Worm (Caenorhabditis elegans) whole organism, mixed stage, embryonic: ENCODE data around the gene Y47G7B.2.

Experiments used
- elt-1 ChIP-seq: sonication (generic microtip); optimal IDR thresholded peaks from 2 replicates; lab custom pipeline; 2017; ENCODE audit warnings: missing genetic modification characterization, mild to moderate bottlenecking, missing compliant biosample characterization, antibody characterized with exemption, moderate library complexity, borderline replicate concordance; ENCODE audit not compliant: insufficient read depth
- lin-13 ChIP-seq: fragments of 150-350 bp; optimal IDR thresholded peaks from 2 replicates; lab custom pipeline; 2014; ENCODE audit warnings: missing biosample characterization, missing genetic modification characterization
- zip-8 ChIP-seq: fragments of 150-350 bp; optimal IDR thresholded peaks from 2 replicates; lab custom pipeline; 2014; ENCODE audit warnings: missing biosample characterization, missing genetic modification characterization

ce11 chrII:2692476-2692875 is 15.3 kb downstream of the Y47G7B.2 start, which contains the start of gene set-11:
- TF ChIP-seq zip-8 (tag; lab: Kevin White, UChicago), result no peak
- TF ChIP-seq elt-1 (tag; lab: Kevin White, UChicago), result no peak
- no peak for TF ChIP-seq lin-13 (tag; lab: Kevin White, UChicago)
